Worm (Caenorhabditis elegans) whole organism, early embryonic: Measurements from ENCODE around the gene C49A9.10.

Experiments used
- ama-1 ChIP-seq: fragments of 150-350 bp; optimal IDR thresholded peaks from 2 replicates; lab custom pipeline; 2014
- hnd-1 ChIP-seq: sonication (generic microtip); optimal IDR thresholded peaks from 2 replicates; lab custom pipeline; 2016; ENCODE audit warnings: missing genetic modification characterization, missing compliant biosample characterization

- TF ChIP-seq hnd-1 (no peak), ama-1 (lab: Kevin White, UChicago) (no peak)
These were observed 33.8 kb upstream of the C49A9.10 start, which contains the start of gene F58F9.9 for ce11 chrIV:6239993-6240392.
